Fruit fly (Drosophila melanogaster) whole organism, embryonic: ENCODE data around the gene Ubc4.

Experiments
- Bteb2 ChIP-seq: fragments of 200-800 bp; sonication (Bioruptor generic); optimal IDR thresholded peaks from 2 replicates; lab custom pipeline; 2016; ENCODE audit warnings: missing biosample characterization, missing genetic modification characterization
- C15 ChIP-seq: fragments of 200-800 bp; sonication (Bioruptor generic); IDR thresholded peaks from 3 replicates; pipeline ENCODE4 v1.3.6; 2022; ENCODE audit warnings: missing biosample characterization, missing genetic modification characterization
- CG10565 ChIP-seq: fragments of 200-800 bp; sonication (Bioruptor generic); optimal IDR thresholded peaks from 3 replicates; lab custom pipeline; 2016; ENCODE audit warnings: missing biosample characterization, mild to moderate bottlenecking, missing genetic modification characterization
- CG10654 ChIP-seq: fragments of 200-800 bp; sonication (Bioruptor generic); optimal IDR thresholded peaks from 2 replicates; lab custom pipeline; 2016; ENCODE audit warnings: missing biosample characterization, missing genetic modification characterization
- CG12104 ChIP-seq: fragments of 200-800 bp; sonication (Bioruptor generic); optimal IDR thresholded peaks from 3 replicates; lab custom pipeline; 2016; ENCODE audit warnings: missing biosample characterization, missing genetic modification characterization
- CG13894 ChIP-seq: fragments of 200-800 bp; sonication (Bioruptor generic); optimal IDR thresholded peaks from 3 replicates; lab custom pipeline; 2018; ENCODE audit warnings: missing biosample characterization, mild to moderate bottlenecking, missing genetic modification characterization, moderate library complexity
- CG14441 ChIP-seq: fragments of 200-800 bp; sonication (Bioruptor generic); IDR thresholded peaks from 2 replicates; pipeline ENCODE4 v1.3.6; 2022; ENCODE audit warnings: missing biosample characterization, missing genetic modification characterization
- CG15479 ChIP-seq: fragments of 200-800 bp; sonication (Bioruptor generic); optimal IDR thresholded peaks from 3 replicates; lab custom pipeline; 2019; ENCODE audit warnings: missing biosample characterization, mild to moderate bottlenecking, missing genetic modification characterization, moderate library complexity
- CG3065 ChIP-seq: fragments of 200-800 bp; sonication (Bioruptor generic); optimal IDR thresholded peaks from 2 replicates; lab custom pipeline; 2016; ENCODE audit warnings: missing biosample characterization, missing genetic modification characterization
- CG34376 ChIP-seq: fragments of 200-800 bp; sonication (Bioruptor generic); optimal IDR thresholded peaks from 2 replicates; lab custom pipeline; 2018; ENCODE audit warnings: missing biosample characterization, mild to moderate bottlenecking, missing genetic modification characterization
- CG4820 ChIP-seq: fragments of 200-800 bp; sonication (Bioruptor generic); optimal IDR thresholded peaks from 3 replicates; lab custom pipeline; 2016; ENCODE audit warnings: missing biosample characterization, missing genetic modification characterization
- CG6254 ChIP-seq: fragments of 200-800 bp; sonication (Bioruptor generic); optimal IDR thresholded peaks from 3 replicates; lab custom pipeline; 2017; ENCODE audit warnings: mild to moderate bottlenecking, missing biosample characterization, missing genetic modification reagents, missing genetic modification characterization
- CG7786 ChIP-seq: fragments of 200-800 bp; sonication (Bioruptor generic); optimal IDR thresholded peaks from 2 replicates; lab custom pipeline; 2016; ENCODE audit warnings: missing biosample characterization, missing genetic modification characterization
- CG8478 ChIP-seq: fragments of >200 bp; optimal IDR thresholded peaks from 2 replicates; lab custom pipeline; 2018
- CG8924 ChIP-seq: fragments of 200-800 bp; optimal IDR thresholded peaks from 3 replicates; lab custom pipeline; 2019; ENCODE audit warnings: missing biosample characterization, mild to moderate bottlenecking, missing genetic modification characterization, moderate library complexity
- Dip3 ChIP-seq: fragments of 200-800 bp; sonication (Bioruptor generic); optimal IDR thresholded peaks from 3 replicates; lab custom pipeline; 2016; ENCODE audit warnings: missing biosample characterization, missing genetic modification characterization
- HHEX ChIP-seq: fragments of 200-800 bp; sonication (Bioruptor generic); optimal IDR thresholded peaks from 3 replicates; lab custom pipeline; 2017; ENCODE audit warnings: missing biosample characterization, mild to moderate bottlenecking, missing genetic modification characterization, missing genetic modification reagents
- Pdp1 ChIP-seq, 2 experiments: fragments of 200-800 bp; sonication (Bioruptor generic); optimal IDR thresholded peaks; 3 replicates each; lab custom pipeline; 2016; ENCODE audit warnings: missing biosample characterization in 2 of 2, missing genetic modification characterization in 2 of 2, mild to moderate bottlenecking in 1 of 2, moderate library complexity in 1 of 2
- Rx ChIP-seq: fragments of 200-800 bp; sonication (Bioruptor generic); IDR thresholded peaks from 2 replicates; pipeline ENCODE4 v1.3.6; 2022; ENCODE audit warnings: missing biosample characterization, missing genetic modification characterization
- Scr ChIP-seq: fragments of 200-800 bp; sonication (Bioruptor generic); IDR thresholded peaks from 2 replicates; pipeline ENCODE4 v1.3.6; 2022; ENCODE audit warnings: missing biosample characterization, missing genetic modification characterization; ENCODE audit not compliant: partially characterized antibody
- Sin3A ChIP-seq: fragments of >200 bp; optimal IDR thresholded peaks from 2 replicates; lab custom pipeline; 2018
- Trl ChIP-seq, 3 experiments: fragments of >200 bp in 2 of 3; fragments of 200-800 bp in 1 of 3; sonication (Bioruptor generic) in 1 of 3; optimal IDR thresholded peaks; 2 replicates in 1 of 3; 3 replicates in 2 of 3; lab custom pipeline; 2016 to 2017; ENCODE audit warnings: missing biosample characterization in 1 of 3, missing genetic modification characterization in 1 of 3
- YL-1 ChIP-seq: fragments of 200-800 bp; sonication (Bioruptor generic); optimal IDR thresholded peaks from 3 replicates; lab custom pipeline; 2017; ENCODE audit warnings: missing biosample characterization, mild to moderate bottlenecking, missing genetic modification characterization
- cad ChIP-seq: fragments of >200 bp; optimal IDR thresholded peaks from 2 replicates; lab custom pipeline; 2017; ENCODE audit warnings: missing biosample characterization, missing genetic modification characterization
- chinmo ChIP-seq: fragments of 200-800 bp; sonication (Bioruptor generic); IDR thresholded peaks from 4 replicates; pipeline ENCODE4 v1.3.6; 2022; ENCODE audit warnings: missing biosample characterization, missing genetic modification characterization; ENCODE audit not compliant: partially characterized antibody
- ci ChIP-seq: fragments of 200-800 bp; sonication (Bioruptor generic); IDR thresholded peaks from 3 replicates; pipeline ENCODE4 v1.3.6; 2022; ENCODE audit warnings: missing biosample characterization, missing genetic modification characterization
- cwo ChIP-seq: fragments of 200-800 bp; sonication (Bioruptor generic); optimal IDR thresholded peaks from 3 replicates; lab custom pipeline; 2017; ENCODE audit warnings: missing biosample characterization, missing genetic modification characterization, mild to moderate bottlenecking, moderate library complexity, missing genetic modification reagents
- dimm ChIP-seq: fragments of 200-800 bp; sonication (Bioruptor generic); IDR thresholded peaks from 2 replicates; pipeline ENCODE4 v1.3.6; 2022; ENCODE audit warnings: missing biosample characterization, missing genetic modification characterization
- exex ChIP-seq: fragments of 200-800 bp; sonication (Bioruptor generic); optimal IDR thresholded peaks from 4 replicates; lab custom pipeline; 2018; ENCODE audit warnings: missing biosample characterization, mild to moderate bottlenecking, missing genetic modification characterization, moderate library complexity
- fd102C ChIP-seq: fragments of 200-800 bp; sonication (Bioruptor generic); optimal IDR thresholded peaks from 2 replicates; lab custom pipeline; 2018; ENCODE audit warnings: missing biosample characterization, mild to moderate bottlenecking, missing genetic modification characterization, moderate library complexity
- gcm ChIP-seq: fragments of 200-800 bp; sonication (Bioruptor generic); optimal IDR thresholded peaks from 2 replicates; lab custom pipeline; 2019; ENCODE audit warnings: missing biosample characterization, mild to moderate bottlenecking, missing genetic modification characterization, moderate library complexity
- grn ChIP-seq: fragments of 200-800 bp; sonication (Bioruptor generic); optimal IDR thresholded peaks from 3 replicates; lab custom pipeline; 2017; ENCODE audit warnings: missing biosample characterization, missing genetic modification characterization
- nau ChIP-seq: fragments of 200-800 bp; sonication (Bioruptor generic); optimal IDR thresholded peaks from 3 replicates; lab custom pipeline; 2017; ENCODE audit warnings: missing biosample characterization, mild to moderate bottlenecking, missing genetic modification characterization, missing genetic modification reagents
- nom ChIP-seq: fragments of 200-800 bp; sonication (Bioruptor generic); optimal IDR thresholded peaks from 2 replicates; lab custom pipeline; 2017; ENCODE audit warnings: missing biosample characterization, missing genetic modification characterization, mild to moderate bottlenecking, moderate library complexity, missing genetic modification reagents
- pita ChIP-seq: fragments of 200-800 bp; sonication (Bioruptor generic); optimal IDR thresholded peaks from 2 replicates; lab custom pipeline; 2017; ENCODE audit warnings: missing biosample characterization, mild to moderate bottlenecking, missing genetic modification characterization
- pros ChIP-seq: fragments of 200-800 bp; sonication (Bioruptor generic); optimal IDR thresholded peaks from 3 replicates; lab custom pipeline; 2019; ENCODE audit warnings: missing biosample characterization, mild to moderate bottlenecking, missing genetic modification characterization, moderate library complexity
- psq ChIP-seq: fragments of 200-800 bp; sonication (Bioruptor generic); optimal IDR thresholded peaks from 2 replicates; lab custom pipeline; 2017; ENCODE audit warnings: missing biosample characterization, missing genetic modification characterization
- pzg ChIP-seq: fragments of 200-800 bp; sonication (Bioruptor generic); optimal IDR thresholded peaks from 3 replicates; lab custom pipeline; 2018; ENCODE audit warnings: missing biosample characterization, mild to moderate bottlenecking, missing genetic modification characterization, moderate library complexity
- repo ChIP-seq: fragments of 200-800 bp; sonication (Bioruptor generic); optimal IDR thresholded peaks from 2 replicates; lab custom pipeline; 2016; ENCODE audit warnings: missing biosample characterization, missing genetic modification characterization
- rib ChIP-seq: fragments of 200-800 bp; sonication (Bioruptor generic); IDR thresholded peaks from 2 replicates; pipeline ENCODE4 v1.3.6; 2022; ENCODE audit warnings: missing biosample characterization, missing genetic modification characterization
- scrt ChIP-seq: fragments of 200-800 bp; sonication (Bioruptor generic); optimal IDR thresholded peaks from 2 replicates; lab custom pipeline; 2018; ENCODE audit warnings: missing biosample characterization, mild to moderate bottlenecking, missing genetic modification characterization, moderate library complexity
- sens-2 ChIP-seq: fragments of 200-800 bp; sonication (Bioruptor generic); IDR thresholded peaks from 2 replicates; pipeline ENCODE4 v1.3.6; 2022; ENCODE audit warnings: missing biosample characterization, missing genetic modification characterization
- sisA ChIP-seq: fragments of 200-800 bp; sonication (Bioruptor generic); IDR thresholded peaks from 2 replicates; pipeline ENCODE4 v1.3.6; 2022; ENCODE audit warnings: missing biosample characterization, missing genetic modification characterization
- so ChIP-seq: fragments of 200-800 bp; sonication (Bioruptor generic); IDR thresholded peaks from 3 replicates; pipeline ENCODE4 v1.3.6; 2022; ENCODE audit warnings: missing biosample characterization, missing genetic modification characterization
- sr ChIP-seq: fragments of 200-800 bp; sonication (Bioruptor generic); IDR thresholded peaks from 3 replicates; pipeline ENCODE4 v1.3.6; 2022; ENCODE audit warnings: missing biosample characterization, missing genetic modification characterization
- tgo ChIP-seq: fragments of 200-800 bp; sonication (Bioruptor generic); IDR thresholded peaks from 3 replicates; pipeline ENCODE4 v1.3.6; 2022; ENCODE audit warnings: missing biosample characterization, missing genetic modification characterization
- tll ChIP-seq, 2 experiments: fragments of 200-800 bp in 1 of 2; fragments of >200 bp in 1 of 2; sonication (Bioruptor generic) in 1 of 2; optimal IDR thresholded peaks; 2 replicates each; lab custom pipeline; 2017 to 2019; ENCODE audit warnings: missing biosample characterization in 2 of 2, missing genetic modification characterization in 2 of 2, mild to moderate bottlenecking in 1 of 2, moderate library complexity in 1 of 2
- unc-4 ChIP-seq: fragments of 200-800 bp; sonication (Bioruptor generic); IDR thresholded peaks from 2 replicates; pipeline ENCODE4 v1.3.6; 2022; ENCODE audit warnings: missing biosample characterization, missing genetic modification characterization; ENCODE audit not compliant: partially characterized antibody

The Ubc4 gene

DNA sequence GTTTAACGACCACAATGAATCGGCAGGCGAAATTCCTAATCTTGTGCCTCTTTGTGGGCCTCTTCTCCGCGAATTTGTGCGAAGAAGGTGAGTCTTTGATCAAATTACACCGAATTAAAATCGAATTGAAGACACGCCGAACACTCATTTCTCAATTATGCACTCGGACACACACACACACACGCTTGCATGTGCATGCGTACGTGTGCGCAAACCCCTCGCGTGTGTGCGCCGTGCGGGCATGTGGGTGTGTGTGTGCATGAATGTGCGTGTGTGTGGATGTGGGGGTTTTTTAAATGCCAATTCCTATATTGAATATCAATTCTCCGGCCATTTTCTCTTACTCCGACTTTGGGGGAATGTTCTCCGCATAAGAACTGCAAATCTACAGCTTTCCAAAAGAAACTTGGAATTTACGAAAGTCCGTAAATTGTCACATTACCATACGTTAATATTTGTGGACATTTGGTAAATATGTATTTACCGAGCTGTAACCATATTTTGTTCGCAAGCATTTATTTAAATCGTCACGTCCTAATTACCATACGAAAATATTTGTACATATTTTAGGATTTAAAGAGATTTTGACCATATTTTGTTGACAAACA, 16.5 kb downstream of the Ubc4 start (continued):
- no peak for TF ChIP-seq tgo (GFP tag; lab: Robert Waterston, UW)
- TF ChIP-seq CG13894 (tag; lab: Kevin White, UChicago): no peak
- 0 out of 2 replicates have a peak, but pooled peaks have one; percentile 17 for TF ChIP-seq CG14441
- TF ChIP-seq ci (GFP tag; lab: Robert Waterston, UW): 0 out of 3 replicates have a peak, but pooled peaks have one; percentile 50
- TF ChIP-seq C15 (GFP tag; lab: Robert Waterston, UW): no peak
- no peak for TF ChIP-seq pros (GFP tag; lab: Kevin White, UChicago)
- TF ChIP-seq cwo: no peak
- TF ChIP-seq repo (GFP tag; lab: Kevin White, UChicago): no peak
- TF ChIP-seq grn (GFP tag; lab: Kevin White, UChicago): no peak
- TF ChIP-seq unc-4 (GFP tag; lab: Robert Waterston, UW): no peak
- TF ChIP-seq pita: no peak
- TF ChIP-seq CG8478: peak; percentile 88
- TF ChIP-seq Bteb2 (GFP tag; lab: Kevin White, UChicago): no peak
- TF ChIP-seq psq (GFP tag; lab: Kevin White, UChicago): no peak
- no peak for TF ChIP-seq so
- TF ChIP-seq fd102C (GFP tag; lab: Kevin White, UChicago): no peak
- TF ChIP-seq CG6254 (GFP tag; lab: Kevin White, UChicago): no peak
- no peak for TF ChIP-seq CG3065 (GFP tag; lab: Kevin White, UChicago)
- no peak for TF ChIP-seq Dip3 (GFP tag; lab: Kevin White, UChicago)
- TF ChIP-seq chinmo (GFP tag; lab: Robert Waterston, UW): peak; percentile 93; the same call in 3 of the 4 replicates
- no peak for TF ChIP-seq HHEX (GFP tag; lab: Kevin White, UChicago)
- no peak for TF ChIP-seq CG4820 (GFP tag; lab: Kevin White, UChicago)
- TF ChIP-seq dimm (GFP tag; lab: Robert Waterston, UW): no peak
- TF ChIP-seq rib: no peak
- peak in 1 of 2 experiments; percentile 29 for TF ChIP-seq Trl (optimal IDR thresholded peaks at IDR 0.05; lab: Kevin White, UChicago)
- no peak for TF ChIP-seq Trl (GFP tag; optimal IDR thresholded peaks at IDR 0.05; lab: Kevin White, UChicago)
- no peak for TF ChIP-seq CG10565
- no peak for TF ChIP-seq CG10654 (GFP tag; lab: Kevin White, UChicago)
- TF ChIP-seq scrt (GFP tag; lab: Kevin White, UChicago): no peak
- peak; percentile 14 for TF ChIP-seq nom (GFP tag; lab: Kevin White, UChicago)
- no peak for TF ChIP-seq CG7786 (GFP tag; lab: Kevin White, UChicago)
- peak; percentile 10 for TF ChIP-seq CG34376 (GFP tag; lab: Kevin White, UChicago)
- no peak for TF ChIP-seq tll (GFP tag; optimal IDR thresholded peaks at IDR 0.05; lab: Kevin White, UChicago)
- TF ChIP-seq sr (GFP tag; lab: Robert Waterston, UW): peak; percentile 84
- peak; percentile 64 for TF ChIP-seq CG15479 (GFP tag; lab: Kevin White, UChicago)
- TF ChIP-seq CG8924 (tag; lab: Kevin White, UChicago): no peak
- no peak for TF ChIP-seq cad (GFP tag; lab: Kevin White, UChicago)
- TF ChIP-seq, all 482 proteins: peak for 26

DNA sequence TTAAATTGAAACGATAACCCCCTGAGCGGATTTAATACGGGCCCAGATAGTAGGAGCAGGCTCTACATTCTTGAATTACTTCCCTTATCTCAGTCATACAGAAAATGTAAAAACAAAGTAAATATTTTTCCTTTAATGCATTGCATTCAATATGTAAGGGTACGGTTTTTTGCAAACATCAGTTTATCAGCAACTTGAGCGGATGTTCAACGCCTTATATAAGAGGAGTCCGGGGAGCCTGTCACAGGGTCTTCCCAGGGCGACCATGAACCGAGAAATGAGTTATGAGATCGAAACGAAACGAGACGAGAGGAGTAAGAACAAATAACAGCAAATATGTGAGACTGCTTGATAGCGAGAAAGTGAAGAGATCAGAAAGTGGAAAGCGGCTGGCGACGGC, 18.5 kb downstream of the Ubc4 start:
- peak; percentile 62 for TF ChIP-seq gcm (GFP tag; lab: Kevin White, UChicago)
- no peak for TF ChIP-seq Sin3A (lab: Kevin White, UChicago)
- no peak for TF ChIP-seq pzg (GFP tag; lab: Kevin White, UChicago)
- TF ChIP-seq exex (tag; lab: Kevin White, UChicago): no peak
- no peak for TF ChIP-seq CG12104 (GFP tag; lab: Kevin White, UChicago)
- no peak for TF ChIP-seq sisA (GFP tag; lab: Robert Waterston, UW)
- no peak for TF ChIP-seq YL-1 (GFP tag; lab: Kevin White, UChicago)
- TF ChIP-seq nau (GFP tag; lab: Kevin White, UChicago): no peak
- no peak for TF ChIP-seq Scr (GFP tag; lab: Robert Waterston, UW)
- no peak for TF ChIP-seq Rx
- TF ChIP-seq Pdp1 (GFP tag; optimal IDR thresholded peaks at IDR 0.05; lab: Kevin White, UChicago): peak in 1 of 2 experiments; percentile 40
- TF ChIP-seq sens-2: no peak
